Fruit fly (Drosophila melanogaster): ENCODE data around the gene fru.

dm6 chr3R:18480714-18481418 is 64.5 kb downstream of the fru start:
- TF ChIP-seq Dll (optimal IDR thresholded peaks at IDR 0.05) (no peak), usp (GFP tag; optimal IDR thresholded peaks at IDR 0.05) (no peak), EcR (GFP tag; optimal IDR thresholded peaks at IDR 0.05) (no peak), psq (optimal IDR thresholded peaks at IDR 0.05) (no peak), pan (optimal IDR thresholded peaks at IDR 0.05) (no peak)

Measured in whole organism.